Worm (Caenorhabditis elegans) whole organism, mixed stage, embryonic: ENCODE measurements around the gene F25D1.5.

Experiments
- M03D4.4 ChIP-seq: sonication (generic microtip); optimal IDR thresholded peaks from 2 replicates; lab custom pipeline; 2017; ENCODE audit warnings: mild to moderate bottlenecking, missing genetic modification characterization, missing compliant biosample characterization
- bed-3 ChIP-seq: fragments of 200-800 bp; sonication (Bioruptor generic); optimal IDR thresholded peaks from 3 replicates; lab custom pipeline; 2018; ENCODE audit warnings: mild to moderate bottlenecking, missing genetic modification characterization, moderate library complexity, missing compliant biosample characterization
- blmp-1 ChIP-seq: fragments of 150-350 bp; optimal IDR thresholded peaks from 2 replicates; lab custom pipeline; 2014; ENCODE audit warnings: missing biosample characterization, missing genetic modification characterization
- ceh-43 ChIP-seq: fragments of 200-800 bp; sonication (Bioruptor generic); optimal IDR thresholded peaks from 2 replicates; lab custom pipeline; 2018; ENCODE audit warnings: mild to moderate bottlenecking, missing genetic modification characterization, moderate library complexity, missing compliant biosample characterization
- cnd-1 ChIP-seq: fragments of 200-800 bp; sonication (Bioruptor generic); optimal IDR thresholded peaks from 2 replicates; lab custom pipeline; 2018; ENCODE audit warnings: mild to moderate bottlenecking, missing genetic modification characterization, missing compliant biosample characterization
- drap-1 ChIP-seq: fragments of 200-800 bp; sonication (Bioruptor generic); optimal IDR thresholded peaks from 3 replicates; lab custom pipeline; 2018; ENCODE audit warnings: mild to moderate bottlenecking, missing genetic modification characterization, missing compliant biosample characterization
- elt-1 ChIP-seq: sonication (generic microtip); optimal IDR thresholded peaks from 2 replicates; lab custom pipeline; 2017; ENCODE audit warnings: missing genetic modification characterization, mild to moderate bottlenecking, missing compliant biosample characterization, antibody characterized with exemption, moderate library complexity, borderline replicate concordance; ENCODE audit not compliant: insufficient read depth
- elt-3 ChIP-seq: fragments of 150-350 bp; optimal IDR thresholded peaks from 2 replicates; lab custom pipeline; 2014; ENCODE audit warnings: missing biosample characterization, missing genetic modification characterization
- ham-2 ChIP-seq: fragments of 200-800 bp; sonication (Bioruptor generic); optimal IDR thresholded peaks from 2 replicates; lab custom pipeline; 2018; ENCODE audit warnings: mild to moderate bottlenecking, missing genetic modification characterization, missing compliant biosample characterization
- hlh-1 ChIP-seq: fragments of 150-350 bp; optimal IDR thresholded peaks from 2 replicates; lab custom pipeline; 2014; ENCODE audit warnings: missing biosample characterization, missing genetic modification reagents, missing genetic modification characterization
- lin-13 ChIP-seq: fragments of 150-350 bp; optimal IDR thresholded peaks from 2 replicates; lab custom pipeline; 2014; ENCODE audit warnings: missing biosample characterization, missing genetic modification characterization
- lin-32 ChIP-seq: fragments of 200-800 bp; sonication (Bioruptor generic); optimal IDR thresholded peaks from 2 replicates; lab custom pipeline; 2018; ENCODE audit warnings: mild to moderate bottlenecking, missing genetic modification characterization, missing compliant biosample characterization
- lsy-2 ChIP-seq: fragments of 150-350 bp; optimal IDR thresholded peaks from 2 replicates; lab custom pipeline; 2014; ENCODE audit warnings: missing biosample characterization, missing genetic modification characterization
- mab-5 ChIP-seq: fragments of 150-350 bp; optimal IDR thresholded peaks from 2 replicates; lab custom pipeline; 2014; ENCODE audit warnings: missing biosample characterization, missing genetic modification characterization
- mep-1 ChIP-seq: fragments of 150-350 bp; optimal IDR thresholded peaks from 2 replicates; lab custom pipeline; 2017; ENCODE audit warnings: missing biosample characterization, missing genetic modification reagents, missing genetic modification characterization, inconsistent platforms
- mls-2 ChIP-seq: sonication (generic microtip); optimal IDR thresholded peaks from 2 replicates; lab custom pipeline; 2016; ENCODE audit warnings: mild to moderate bottlenecking, missing genetic modification characterization, moderate library complexity, missing compliant biosample characterization
- nhr-12 ChIP-seq: fragments of 150-350 bp; optimal IDR thresholded peaks from 2 replicates; lab custom pipeline; 2014; ENCODE audit warnings: missing biosample characterization, missing genetic modification characterization
- nhr-2 ChIP-seq: fragments of 150-350 bp; optimal IDR thresholded peaks from 2 replicates; lab custom pipeline; 2014; ENCODE audit warnings: missing biosample characterization, missing genetic modification characterization
- nhr-237 ChIP-seq: fragments of 150-350 bp; optimal IDR thresholded peaks from 2 replicates; lab custom pipeline; 2014; ENCODE audit warnings: missing biosample characterization, missing genetic modification characterization
- nhr-76 ChIP-seq: sonication (generic microtip); optimal IDR thresholded peaks from 2 replicates; lab custom pipeline; 2017; ENCODE audit warnings: missing biosample characterization, missing genetic modification characterization
- sem-2 ChIP-seq: fragments of 200-800 bp; sonication (Bioruptor generic); optimal IDR thresholded peaks from 2 replicates; lab custom pipeline; 2018; ENCODE audit warnings: mild to moderate bottlenecking, missing genetic modification characterization, missing compliant biosample characterization
- snpc-4 ChIP-seq: fragments of 150-350 bp; optimal IDR thresholded peaks from 2 replicates; lab custom pipeline; 2014; ENCODE audit warnings: missing biosample characterization, missing genetic modification characterization
- tbx-8 ChIP-seq: fragments of 200-800 bp; sonication (Bioruptor generic); optimal IDR thresholded peaks from 2 replicates; lab custom pipeline; 2018; ENCODE audit warnings: mild to moderate bottlenecking, missing genetic modification characterization, moderate library complexity, missing compliant biosample characterization
- unc-120 ChIP-seq: sonication (generic microtip); optimal IDR thresholded peaks from 2 replicates; lab custom pipeline; 2017; ENCODE audit warnings: missing genetic modification characterization, missing compliant biosample characterization; ENCODE audit not compliant: poor library complexity, severe bottlenecking
- unc-62 ChIP-seq: fragments of 150-350 bp; optimal IDR thresholded peaks from 2 replicates; lab custom pipeline; 2014; ENCODE audit warnings: missing biosample characterization, missing genetic modification reagents, missing genetic modification characterization
- zip-8 ChIP-seq: fragments of 150-350 bp; optimal IDR thresholded peaks from 2 replicates; lab custom pipeline; 2014; ENCODE audit warnings: missing biosample characterization, missing genetic modification characterization
- ztf-11 ChIP-seq: fragments of 150-350 bp; optimal IDR thresholded peaks from 2 replicates; lab custom pipeline; 2014; ENCODE audit warnings: missing biosample characterization, missing genetic modification characterization

F25D1.5 gene

DNA sequence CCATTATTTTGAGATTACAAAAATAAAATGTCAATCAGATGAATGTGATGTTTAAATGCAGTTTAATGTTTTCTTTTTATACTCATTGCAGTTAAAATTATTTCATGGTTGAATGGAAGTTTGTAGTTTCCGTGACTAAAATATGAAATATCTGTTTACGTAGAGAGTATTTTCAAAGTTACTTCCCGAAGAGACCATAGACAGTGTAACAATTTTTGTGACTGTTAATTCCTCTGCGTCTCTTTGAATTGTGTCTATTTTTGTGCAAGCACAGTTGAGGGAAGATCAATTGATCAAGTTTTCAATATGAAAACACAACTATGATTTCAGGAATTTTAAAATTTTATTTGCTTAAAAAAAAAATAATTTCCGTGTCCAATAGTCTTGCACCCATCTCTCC, at the start of gene F25D1.5:
Gene F25D1.5, minus strand, starts transcription at position 35 of the 400 bp plus-strand sequence.
- TF ChIP-seq lsy-2 (tag; lab: Kevin White, UChicago) (no peak), mls-2 (tag; lab: Kevin White, UChicago) (no peak), ceh-43 (GFP tag; lab: Kevin White, UChicago) (no peak), mab-5 (tag; lab: Kevin White, UChicago) (no peak), snpc-4 (tag; lab: Kevin White, UChicago) (no peak), M03D4.4 (no peak), lin-13 (tag; lab: Kevin White, UChicago) (no peak), nhr-76 (tag; lab: Kevin White, UChicago) (no peak)

DNA sequence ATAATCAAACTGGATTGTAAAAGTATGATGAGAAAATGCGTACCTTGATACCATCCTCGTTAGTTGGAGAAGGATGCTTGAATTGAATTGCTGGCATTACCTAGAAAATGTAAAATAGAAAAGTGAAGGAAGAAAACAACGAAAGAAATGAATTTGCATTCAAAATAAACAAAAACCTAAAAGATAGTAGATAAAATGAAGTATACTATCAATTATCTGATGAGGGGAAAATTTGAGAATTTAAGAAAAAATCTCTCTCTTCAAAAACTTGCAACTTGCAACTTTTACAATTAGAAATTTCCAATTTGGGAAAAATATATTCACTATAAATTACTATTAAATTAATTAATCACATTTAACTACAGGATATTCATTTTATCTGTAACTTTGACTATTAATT, 48.2 kb upstream of the F25D1.5 start, which contains the start of gene T21C9.11:
Gene T21C9.11, minus strand, starts transcription at position 101 of the 400 bp plus-strand sequence.
- TF ChIP-seq elt-1 (tag; lab: Kevin White, UChicago) (no peak), hlh-1 (no peak), mab-5 (tag; lab: Kevin White, UChicago) (no peak), M03D4.4 (no peak), zip-8 (no peak), ceh-43 (GFP tag; lab: Kevin White, UChicago) (no peak), nhr-76 (tag; lab: Kevin White, UChicago) (no peak), elt-3 (tag; lab: Kevin White, UChicago) (no peak), lsy-2 (tag; lab: Kevin White, UChicago) (no peak), tbx-8 (no peak), lin-32 (GFP tag; lab: Kevin White, UChicago) (no peak), nhr-237 (tag; lab: Kevin White, UChicago) (no peak), lin-13 (tag; lab: Kevin White, UChicago) (no peak)

ce11 chrV:10592479-10592878, 45.9 kb upstream of the F25D1.5 start, which contains the start of gene T21C9.9:
TSS of gene T21C9.9 (minus strand) at chrV:10592579.
- no peak for TF ChIP-seq elt-1 (tag; lab: Kevin White, UChicago)
- TF ChIP-seq snpc-4 (tag; lab: Kevin White, UChicago), result no peak
- no peak for TF ChIP-seq ztf-11 (tag; lab: Kevin White, UChicago)
- no peak for TF ChIP-seq ceh-43 (GFP tag; lab: Kevin White, UChicago)
- TF ChIP-seq blmp-1 (tag; lab: Kevin White, UChicago), result no peak
- TF ChIP-seq mab-5 (tag; lab: Kevin White, UChicago), result no peak
- TF ChIP-seq lin-13 (tag; lab: Kevin White, UChicago), result no peak
- TF ChIP-seq mep-1 (tag; lab: Kevin White, UChicago), result no peak
- TF ChIP-seq hlh-1, result no peak
- no peak for TF ChIP-seq nhr-76 (tag; lab: Kevin White, UChicago)
- no peak for TF ChIP-seq mls-2 (tag; lab: Kevin White, UChicago)
- no peak for TF ChIP-seq unc-62 (GFP tag; lab: Kevin White, UChicago)
- no peak for TF ChIP-seq elt-3 (tag; lab: Kevin White, UChicago)
- TF ChIP-seq nhr-2 (tag; lab: Kevin White, UChicago), result no peak
- no peak for TF ChIP-seq sem-2 (GFP tag; lab: Kevin White, UChicago)
- no peak for TF ChIP-seq cnd-1 (tag; lab: Kevin White, UChicago)
- no peak for TF ChIP-seq unc-120
- TF ChIP-seq ham-2 (GFP tag; lab: Kevin White, UChicago), result no peak

- TF ChIP-seq cnd-1 (tag; lab: Kevin White, UChicago) (no peak), drap-1 (GFP tag; lab: Kevin White, UChicago) (no peak), unc-62 (GFP tag; lab: Kevin White, UChicago) (no peak), ceh-43 (GFP tag; lab: Kevin White, UChicago) (no peak)
Observed at ce11 chrV:10589774-10590528, 43.4 kb upstream of the F25D1.5 start, which contains the start of gene ttr-23. TSS of gene ttr-23 (minus strand) at chrV:10589860.

ce11 chrV:10588694-10589093, 42.1 kb upstream of the F25D1.5 start, which contains the start of gene srg-32:
TSS of gene srg-32 (minus strand) at chrV:10588794.
- no peak for TF ChIP-seq nhr-12
- TF ChIP-seq lsy-2 (tag; lab: Kevin White, UChicago), result no peak
- no peak for TF ChIP-seq nhr-2 (tag; lab: Kevin White, UChicago)
- no peak for TF ChIP-seq bed-3 (GFP tag; lab: Kevin White, UChicago)
- no peak for TF ChIP-seq ztf-11 (tag; lab: Kevin White, UChicago)
- no peak for TF ChIP-seq lin-32 (GFP tag; lab: Kevin White, UChicago)
- TF ChIP-seq unc-62 (GFP tag; lab: Kevin White, UChicago), result no peak
- no peak for TF ChIP-seq drap-1 (GFP tag; lab: Kevin White, UChicago)
- TF ChIP-seq nhr-76 (tag; lab: Kevin White, UChicago), result no peak
